Fruit fly (Drosophila melanogaster) whole organism, embryonic: ENCODE results near the gene rno.

Experiments
- CG10209 ChIP-seq: fragments of 200-800 bp; sonication (Bioruptor generic); optimal IDR thresholded peaks from 3 replicates; lab custom pipeline; 2017; ENCODE audit warnings: missing biosample characterization, mild to moderate bottlenecking, missing genetic modification characterization, missing genetic modification reagents
- CG10267 ChIP-seq: fragments of 200-800 bp; sonication (Bioruptor generic); optimal IDR thresholded peaks from 2 replicates; lab custom pipeline; 2018; ENCODE audit warnings: missing biosample characterization, mild to moderate bottlenecking, missing genetic modification characterization, moderate library complexity
- CG10462 ChIP-seq: fragments of 200-800 bp; sonication (Bioruptor generic); optimal IDR thresholded peaks from 2 replicates; lab custom pipeline; 2016; ENCODE audit warnings: missing biosample characterization, missing genetic modification characterization
- CG10543 ChIP-seq: fragments of 200-800 bp; sonication (Bioruptor generic); optimal IDR thresholded peaks from 3 replicates; lab custom pipeline; 2017; ENCODE audit warnings: missing biosample characterization, mild to moderate bottlenecking, missing genetic modification characterization, moderate library complexity
- CG11398 ChIP-seq: fragments of 200-800 bp; sonication (Bioruptor generic); optimal IDR thresholded peaks from 2 replicates; lab custom pipeline; 2016; ENCODE audit warnings: missing biosample characterization, missing genetic modification characterization
- CG11696 ChIP-seq: fragments of 200-800 bp; sonication (Bioruptor generic); IDR thresholded peaks from 2 replicates; pipeline ENCODE4 v1.3.6; 2022; ENCODE audit warnings: missing biosample characterization, missing genetic modification characterization
- CG12942 ChIP-seq: fragments of 200-800 bp; sonication (Bioruptor generic); optimal IDR thresholded peaks from 3 replicates; lab custom pipeline; 2016; ENCODE audit warnings: missing biosample characterization, missing genetic modification characterization
- CG14014 ChIP-seq: fragments of 200-800 bp; sonication (Bioruptor generic); IDR thresholded peaks from 2 replicates; pipeline ENCODE4 v1.3.6; 2022; ENCODE audit warnings: missing biosample characterization, missing genetic modification characterization
- CG18764 ChIP-seq: fragments of 200-800 bp; sonication (Bioruptor generic); optimal IDR thresholded peaks from 3 replicates; lab custom pipeline; 2016; ENCODE audit warnings: missing biosample characterization, missing genetic modification characterization
- CG2199 ChIP-seq: fragments of 200-800 bp; sonication (Bioruptor generic); IDR thresholded peaks from 3 replicates; pipeline ENCODE4 v1.3.6; 2022; ENCODE audit warnings: missing biosample characterization, missing genetic modification characterization
- CG31441 ChIP-seq: fragments of 200-800 bp; sonication (Bioruptor generic); IDR thresholded peaks from 2 replicates; pipeline ENCODE4 v1.3.6; 2022; ENCODE audit warnings: missing biosample characterization, missing genetic modification characterization
- CG34376 ChIP-seq: fragments of 200-800 bp; sonication (Bioruptor generic); optimal IDR thresholded peaks from 2 replicates; lab custom pipeline; 2018; ENCODE audit warnings: missing biosample characterization, mild to moderate bottlenecking, missing genetic modification characterization
- CG42726 ChIP-seq: fragments of 200-800 bp; sonication (Bioruptor generic); IDR thresholded peaks from 2 replicates; pipeline ENCODE4 v1.3.6; 2022; ENCODE audit warnings: missing biosample characterization, missing genetic modification characterization; ENCODE audit not compliant: partially characterized antibody
- CG4424 ChIP-seq: fragments of 200-800 bp; sonication (Bioruptor generic); optimal IDR thresholded peaks from 3 replicates; lab custom pipeline; 2016; ENCODE audit warnings: missing biosample characterization, missing genetic modification characterization
- CG4707 ChIP-seq: fragments of 200-800 bp; sonication (Bioruptor generic); optimal IDR thresholded peaks from 2 replicates; lab custom pipeline; 2018; ENCODE audit warnings: missing biosample characterization, mild to moderate bottlenecking, missing genetic modification characterization, moderate library complexity
- CG5245 ChIP-seq: fragments of 200-800 bp; sonication (Bioruptor generic); optimal IDR thresholded peaks from 3 replicates; lab custom pipeline; 2016; ENCODE audit warnings: missing biosample characterization, missing genetic modification characterization
- CG6654 ChIP-seq: fragments of 200-800 bp; sonication (Bioruptor generic); optimal IDR thresholded peaks from 2 replicates; lab custom pipeline; 2017; ENCODE audit warnings: missing biosample characterization, mild to moderate bottlenecking, missing genetic modification characterization
- CG6765 ChIP-seq: fragments of 200-800 bp; sonication (Bioruptor generic); optimal IDR thresholded peaks from 3 replicates; lab custom pipeline; 2017; ENCODE audit warnings: missing biosample characterization, mild to moderate bottlenecking, missing genetic modification characterization
- CG7839 ChIP-seq: fragments of 200-800 bp; sonication (Bioruptor generic); optimal IDR thresholded peaks from 3 replicates; lab custom pipeline; 2018; ENCODE audit warnings: missing biosample characterization, mild to moderate bottlenecking, missing genetic modification characterization, moderate library complexity
- CG8359 ChIP-seq: fragments of 200-800 bp; sonication (Bioruptor generic); optimal IDR thresholded peaks from 2 replicates; lab custom pipeline; 2017; ENCODE audit warnings: missing biosample characterization, mild to moderate bottlenecking, missing genetic modification characterization, borderline replicate concordance
- CG8765 ChIP-seq: fragments of 200-800 bp; sonication (Bioruptor generic); IDR thresholded peaks from 2 replicates; pipeline ENCODE4 v1.3.6; 2022; ENCODE audit warnings: missing biosample characterization, missing genetic modification characterization
- Deaf1 ChIP-seq: fragments of 200-800 bp; optimal IDR thresholded peaks from 3 replicates; lab custom pipeline; 2019; ENCODE audit warnings: missing biosample characterization, mild to moderate bottlenecking, missing genetic modification characterization, moderate library complexity
- Dip2 ChIP-seq: fragments of 200-800 bp; sonication (Bioruptor generic); IDR thresholded peaks from 2 replicates; pipeline ENCODE4 v1.3.6; 2022; ENCODE audit warnings: missing biosample characterization, missing genetic modification characterization
- E2f1 ChIP-seq: fragments of 200-800 bp; sonication (Bioruptor generic); IDR thresholded peaks from 2 replicates; pipeline ENCODE4 v1.3.6; 2022; ENCODE audit warnings: missing biosample characterization, missing genetic modification characterization
- Fer2 ChIP-seq: fragments of 200-800 bp; sonication (Bioruptor generic); optimal IDR thresholded peaks from 2 replicates; lab custom pipeline; 2018; ENCODE audit warnings: missing biosample characterization, mild to moderate bottlenecking, missing genetic modification characterization, moderate library complexity
- HHEX ChIP-seq: fragments of 200-800 bp; sonication (Bioruptor generic); optimal IDR thresholded peaks from 3 replicates; lab custom pipeline; 2017; ENCODE audit warnings: missing biosample characterization, mild to moderate bottlenecking, missing genetic modification characterization, missing genetic modification reagents
- HmgZ ChIP-seq: fragments of 200-800 bp; sonication (Bioruptor generic); optimal IDR thresholded peaks from 2 replicates; lab custom pipeline; 2018; ENCODE audit warnings: missing biosample characterization, mild to moderate bottlenecking, missing genetic modification characterization
- Hmr ChIP-seq: fragments of 200-800 bp; sonication (Bioruptor generic); optimal IDR thresholded peaks from 3 replicates; lab custom pipeline; 2017; ENCODE audit warnings: mild to moderate bottlenecking, missing biosample characterization, missing genetic modification reagents, missing genetic modification characterization
- Kr ChIP-seq: fragments of 200-800 bp; sonication (Bioruptor generic); optimal IDR thresholded peaks from 2 replicates; lab custom pipeline; 2017; ENCODE audit warnings: missing biosample characterization, mild to moderate bottlenecking, missing genetic modification characterization
- Max ChIP-seq: fragments of 200-800 bp; sonication (Bioruptor generic); optimal IDR thresholded peaks from 2 replicates; lab custom pipeline; 2016; ENCODE audit warnings: missing biosample characterization, mild to moderate bottlenecking, missing genetic modification characterization
- Med ChIP-seq: fragments of 200-800 bp; sonication (Bioruptor generic); peaks from one replicate; lab custom pipeline; 2016; ENCODE audit warnings: missing biosample characterization, missing genetic modification characterization, mild to moderate bottlenecking, inconsistent platforms, moderate library complexity
- Trl ChIP-seq, 3 experiments: fragments of >200 bp in 2 of 3; fragments of 200-800 bp in 1 of 3; sonication (Bioruptor generic) in 1 of 3; optimal IDR thresholded peaks; 2 replicates in 1 of 3; 3 replicates in 2 of 3; lab custom pipeline; 2016 to 2017; ENCODE audit warnings: missing biosample characterization in 1 of 3, missing genetic modification characterization in 1 of 3
- abd-A ChIP-seq: fragments of 200-800 bp; sonication (Bioruptor generic); optimal IDR thresholded peaks from 3 replicates; lab custom pipeline; 2019; ENCODE audit warnings: missing biosample characterization, mild to moderate bottlenecking, missing genetic modification characterization, moderate library complexity
- cg ChIP-seq: fragments of 200-800 bp; sonication (Bioruptor generic); optimal IDR thresholded peaks from 3 replicates; lab custom pipeline; 2019; ENCODE audit warnings: missing biosample characterization, mild to moderate bottlenecking, missing genetic modification characterization, moderate library complexity
- ci ChIP-seq: fragments of 200-800 bp; sonication (Bioruptor generic); IDR thresholded peaks from 3 replicates; pipeline ENCODE4 v1.3.6; 2022; ENCODE audit warnings: missing biosample characterization, missing genetic modification characterization
- ewg ChIP-seq: fragments of 200-800 bp; sonication (Bioruptor generic); optimal IDR thresholded peaks from 3 replicates; lab custom pipeline; 2017; ENCODE audit warnings: mild to moderate bottlenecking, missing biosample characterization, missing genetic modification reagents, missing genetic modification characterization
- exex ChIP-seq: fragments of 200-800 bp; sonication (Bioruptor generic); optimal IDR thresholded peaks from 4 replicates; lab custom pipeline; 2018; ENCODE audit warnings: missing biosample characterization, mild to moderate bottlenecking, missing genetic modification characterization, moderate library complexity
- gro ChIP-seq: fragments of 200-800 bp; sonication (Bioruptor generic); optimal IDR thresholded peaks from 2 replicates; lab custom pipeline; 2016; ENCODE audit warnings: missing biosample characterization, missing genetic modification characterization
- her ChIP-seq: fragments of 200-800 bp; sonication (Bioruptor generic); optimal IDR thresholded peaks from 2 replicates; lab custom pipeline; 2016; ENCODE audit warnings: missing biosample characterization, missing genetic modification characterization
- insv ChIP-seq, 2 experiments: fragments of 200-800 bp; sonication (Bioruptor generic); optimal IDR thresholded peaks; 3 replicates each; lab custom pipeline; 2016 to 2018; ENCODE audit warnings: missing biosample characterization in 2 of 2, missing genetic modification characterization in 2 of 2
- kay ChIP-seq: fragments of 200-800 bp; sonication (Bioruptor generic); optimal IDR thresholded peaks from 2 replicates; lab custom pipeline; 2016; ENCODE audit warnings: missing biosample characterization, missing genetic modification characterization
- mam ChIP-seq: fragments of 200-800 bp; sonication (Bioruptor generic); optimal IDR thresholded peaks from 3 replicates; lab custom pipeline; 2016; ENCODE audit warnings: missing biosample characterization, missing genetic modification characterization
- pb ChIP-seq: fragments of 200-800 bp; sonication (Bioruptor generic); optimal IDR thresholded peaks from 3 replicates; lab custom pipeline; 2016; ENCODE audit warnings: missing biosample characterization, missing genetic modification characterization
- phol ChIP-seq: fragments of 200-800 bp; sonication (Bioruptor generic); optimal IDR thresholded peaks from 3 replicates; lab custom pipeline; 2018; ENCODE audit warnings: missing biosample characterization, mild to moderate bottlenecking, missing genetic modification characterization, moderate library complexity
- pnt ChIP-seq: fragments of 200-800 bp; sonication (Bioruptor generic); optimal IDR thresholded peaks from 3 replicates; lab custom pipeline; 2016; ENCODE audit warnings: missing biosample characterization, missing genetic modification characterization
- salm ChIP-seq: fragments of 200-800 bp; sonication (Bioruptor generic); optimal IDR thresholded peaks from 2 replicates; lab custom pipeline; 2018; ENCODE audit warnings: missing biosample characterization, mild to moderate bottlenecking, missing genetic modification characterization
- vvl ChIP-seq: fragments of 200-800 bp; sonication (Bioruptor generic); IDR thresholded peaks from 2 replicates; pipeline ENCODE4 v1.3.6; 2022; ENCODE audit warnings: missing biosample characterization, missing genetic modification characterization
- yki ChIP-seq: fragments of >200 bp; optimal IDR thresholded peaks from 3 replicates; lab custom pipeline; 2018
- zfh1 ChIP-seq: fragments of 200-800 bp; sonication (Bioruptor generic); IDR thresholded peaks from 3 replicates; pipeline ENCODE4 v1.3.6; 2022; ENCODE audit warnings: missing biosample characterization, missing genetic modification characterization

Gene rno

DNA sequence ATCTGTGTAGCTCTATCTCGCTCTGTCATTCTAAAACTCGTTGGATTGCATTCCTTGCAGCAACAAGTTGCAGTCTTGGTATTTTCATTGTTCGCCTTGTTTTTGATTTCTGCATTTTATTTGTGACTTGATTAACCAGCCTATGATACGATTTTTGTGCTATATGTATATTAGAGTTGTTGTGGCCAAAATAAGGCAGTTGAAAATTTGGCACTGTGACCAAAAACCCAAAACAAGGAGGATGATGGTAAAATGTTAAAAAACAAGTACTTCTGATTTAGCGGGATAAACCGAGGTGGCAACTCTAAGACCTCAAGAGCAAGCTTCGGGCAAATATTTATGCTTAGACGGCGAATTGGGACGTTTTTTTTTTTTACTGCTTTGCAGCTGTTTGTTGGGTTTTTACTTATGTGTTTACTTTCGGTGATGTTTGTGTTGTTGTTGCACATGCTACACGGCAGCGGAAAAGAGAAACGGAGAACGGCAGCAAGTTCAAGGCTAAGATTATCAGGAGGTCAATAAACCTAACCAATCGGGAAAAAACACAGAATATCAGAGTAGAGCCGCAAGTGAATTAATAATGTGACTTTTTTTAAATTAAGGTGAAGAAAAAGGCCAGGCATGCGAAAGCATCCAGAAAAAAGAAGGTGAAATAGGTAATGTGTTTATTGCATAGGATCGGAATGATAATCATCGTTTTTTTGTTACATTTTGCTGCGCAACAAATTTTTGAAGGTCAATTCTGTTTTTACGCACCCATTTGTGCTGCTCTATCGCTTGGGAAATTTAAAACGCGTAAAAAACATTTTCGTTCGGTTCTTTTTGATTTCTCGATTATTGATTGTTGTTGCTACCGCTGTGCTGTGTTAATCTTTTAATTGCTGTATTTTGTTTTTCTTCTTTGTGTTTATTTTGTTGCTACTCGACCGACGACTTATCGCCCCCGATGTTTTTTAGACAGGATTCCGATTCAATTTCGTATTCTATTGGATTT lies 59.7 kb downstream of the rno start (continued):
- TF ChIP-seq HmgZ (tag; lab: Kevin White, UChicago): no peak
- TF ChIP-seq ewg (GFP tag; lab: Kevin White, UChicago): no peak
- TF ChIP-seq pb (GFP tag; lab: Kevin White, UChicago): no peak
- no peak for TF ChIP-seq CG8765 (GFP tag; lab: Robert Waterston, UW)
- TF ChIP-seq CG6654: no peak
- peak; percentile 78 for TF ChIP-seq exex (tag; lab: Kevin White, UChicago)
- TF ChIP-seq CG11696 (GFP tag; lab: Robert Waterston, UW): no peak
- TF ChIP-seq Deaf1 (tag; lab: Kevin White, UChicago): peak; percentile 14
- no peak for TF ChIP-seq Dip2 (GFP tag; lab: Robert Waterston, UW)
- peak; percentile 78 for TF ChIP-seq CG34376
- TF ChIP-seq CG10267 (tag; lab: Kevin White, UChicago): no peak
- TF ChIP-seq zfh1: no peak
- TF ChIP-seq cg: no peak
- TF ChIP-seq insv (GFP tag; optimal IDR thresholded peaks at IDR 0.05; lab: Kevin White, UChicago): no peak
- no peak for TF ChIP-seq salm (tag; lab: Kevin White, UChicago)
- TF ChIP-seq Trl (optimal IDR thresholded peaks at IDR 0.05; lab: Kevin White, UChicago): no peak
- TF ChIP-seq Trl (GFP tag; optimal IDR thresholded peaks at IDR 0.05; lab: Kevin White, UChicago): peak; percentile 16
- no peak for TF ChIP-seq vvl (GFP tag; lab: Robert Waterston, UW)
- no peak for TF ChIP-seq CG31441 (GFP tag; lab: Robert Waterston, UW)
- no peak for TF ChIP-seq CG6765 (GFP tag; lab: Kevin White, UChicago)
- TF ChIP-seq kay (GFP tag; lab: Kevin White, UChicago): no peak
- no peak for TF ChIP-seq gro
- TF ChIP-seq Med (GFP tag; lab: Kevin White, UChicago): peak; percentile 53
- no peak for TF ChIP-seq CG18764
- TF ChIP-seq CG4424 (GFP tag; lab: Kevin White, UChicago): no peak
- no peak for TF ChIP-seq CG4707 (GFP tag; lab: Kevin White, UChicago)
- no peak for TF ChIP-seq Max
- no peak for TF ChIP-seq CG11398 (GFP tag; lab: Kevin White, UChicago)
- TF ChIP-seq CG42726 (GFP tag; lab: Robert Waterston, UW): no peak
- TF ChIP-seq CG12942 (GFP tag; lab: Kevin White, UChicago): no peak
- 0 out of 3 replicates have a peak, but pooled peaks have one; percentile 51 for TF ChIP-seq CG2199 (GFP tag; lab: Robert Waterston, UW)
- no peak for TF ChIP-seq yki (lab: Kevin White, UChicago)
- no peak for TF ChIP-seq her
- no peak for TF ChIP-seq E2f1 (GFP tag; lab: Robert Waterston, UW)
- 0 out of 3 replicates have a peak, but pooled peaks have one; percentile 31 for TF ChIP-seq ci
- no peak for TF ChIP-seq CG8359 (GFP tag; lab: Kevin White, UChicago)
- TF ChIP-seq pnt (GFP tag; lab: Kevin White, UChicago): no peak
- no peak for TF ChIP-seq mam (GFP tag; lab: Kevin White, UChicago)
- peak; percentile 29 for TF ChIP-seq Hmr (GFP tag; lab: Kevin White, UChicago)
- no peak for TF ChIP-seq CG5245 (GFP tag; lab: Kevin White, UChicago)
- no peak for TF ChIP-seq CG14014
- TF ChIP-seq HHEX (GFP tag; lab: Kevin White, UChicago): no peak
- TF ChIP-seq Fer2 (tag; lab: Kevin White, UChicago): no peak
- no peak for TF ChIP-seq CG7839 (tag; lab: Kevin White, UChicago)
- TF ChIP-seq abd-A (tag; lab: Kevin White, UChicago): peak; percentile 70
- TF ChIP-seq CG10462: no peak
- TF ChIP-seq phol (tag; lab: Kevin White, UChicago): no peak
- no peak for TF ChIP-seq CG10209
- TF ChIP-seq Kr (GFP tag; lab: Kevin White, UChicago): no peak
- no peak for TF ChIP-seq CG10543 (GFP tag; lab: Kevin White, UChicago)
